Fruit fly (Drosophila melanogaster) whole organism, embryonic: Measurements from ENCODE around the gene CG3902.
A peak's percentile ranks its signal among the peaks of the same experiment; 100 is the strongest.

Source experiments
- Abd-B ChIP-seq: fragments of 200-800 bp; sonication (Bioruptor generic); optimal IDR thresholded peaks from 2 replicates; lab custom pipeline; 2018; ENCODE audit warnings: missing biosample characterization, mild to moderate bottlenecking, missing genetic modification characterization, moderate library complexity
- Antp ChIP-seq: fragments of 200-800 bp; sonication (Bioruptor generic); optimal IDR thresholded peaks from 3 replicates; lab custom pipeline; 2016; ENCODE audit warnings: missing biosample characterization, missing genetic modification characterization
- Atf6 ChIP-seq: fragments of 200-800 bp; sonication (Bioruptor generic); IDR thresholded peaks from 2 replicates; pipeline ENCODE4 v1.3.6; 2022; ENCODE audit warnings: missing biosample characterization, missing genetic modification characterization
- Bgb ChIP-seq: fragments of 200-800 bp; sonication (Bioruptor generic); IDR thresholded peaks from 2 replicates; pipeline ENCODE4 v1.3.6; 2022; ENCODE audit warnings: missing biosample characterization, missing genetic modification characterization; ENCODE audit not compliant: partially characterized antibody
- C15 ChIP-seq: fragments of 200-800 bp; sonication (Bioruptor generic); IDR thresholded peaks from 3 replicates; pipeline ENCODE4 v1.3.6; 2022; ENCODE audit warnings: missing biosample characterization, missing genetic modification characterization
- CG10147 ChIP-seq: fragments of 200-800 bp; sonication (Bioruptor generic); optimal IDR thresholded peaks from 2 replicates; lab custom pipeline; 2019; ENCODE audit warnings: missing biosample characterization, mild to moderate bottlenecking, missing genetic modification characterization, moderate library complexity
- CG12219 ChIP-seq: fragments of 200-800 bp; sonication (Bioruptor generic); optimal IDR thresholded peaks from 3 replicates; lab custom pipeline; 2018; ENCODE audit warnings: missing biosample characterization, mild to moderate bottlenecking, missing genetic modification characterization
- CG12299 ChIP-seq: fragments of 200-800 bp; sonication (Bioruptor generic); optimal IDR thresholded peaks from 2 replicates; lab custom pipeline; 2018; ENCODE audit warnings: missing biosample characterization, mild to moderate bottlenecking, missing genetic modification characterization
- CG12659 ChIP-seq: fragments of 200-800 bp; sonication (Bioruptor generic); optimal IDR thresholded peaks from 3 replicates; lab custom pipeline; 2017; ENCODE audit warnings: mild to moderate bottlenecking, missing biosample characterization, missing genetic modification reagents, missing genetic modification characterization
- CG14050 ChIP-seq: fragments of 200-800 bp; sonication (Bioruptor generic); IDR thresholded peaks from 3 replicates; pipeline ENCODE4 v1.3.6; 2022; ENCODE audit warnings: missing biosample characterization, missing genetic modification characterization
- CG15011 ChIP-seq: fragments of 200-800 bp; sonication (Bioruptor generic); optimal IDR thresholded peaks from 3 replicates; lab custom pipeline; 2018; ENCODE audit warnings: missing biosample characterization, mild to moderate bottlenecking, missing genetic modification characterization
- CG1602 ChIP-seq: fragments of 200-800 bp; sonication (Bioruptor generic); optimal IDR thresholded peaks from 3 replicates; lab custom pipeline; 2016; ENCODE audit warnings: missing biosample characterization, missing genetic modification characterization
- CG16779 ChIP-seq: fragments of 200-800 bp; sonication (Bioruptor generic); IDR thresholded peaks from 2 replicates; pipeline ENCODE4 v1.3.6; 2022; ENCODE audit warnings: missing biosample characterization, missing genetic modification characterization
- CG17328 ChIP-seq: fragments of 200-800 bp; sonication (Bioruptor generic); IDR thresholded peaks from 2 replicates; pipeline ENCODE4 v1.3.6; 2022; ENCODE audit warnings: missing biosample characterization, missing genetic modification characterization
- CG3065 ChIP-seq: fragments of 200-800 bp; sonication (Bioruptor generic); optimal IDR thresholded peaks from 2 replicates; lab custom pipeline; 2016; ENCODE audit warnings: missing biosample characterization, missing genetic modification characterization
- CG5245 ChIP-seq: fragments of 200-800 bp; sonication (Bioruptor generic); optimal IDR thresholded peaks from 3 replicates; lab custom pipeline; 2016; ENCODE audit warnings: missing biosample characterization, missing genetic modification characterization
- CG5953 ChIP-seq: fragments of 200-800 bp; sonication (Bioruptor generic); IDR thresholded peaks from 2 replicates; pipeline ENCODE4 v1.3.6; 2022; ENCODE audit warnings: missing biosample characterization, missing genetic modification characterization
- CG6254 ChIP-seq: fragments of 200-800 bp; sonication (Bioruptor generic); optimal IDR thresholded peaks from 3 replicates; lab custom pipeline; 2017; ENCODE audit warnings: mild to moderate bottlenecking, missing biosample characterization, missing genetic modification reagents, missing genetic modification characterization
- CG6272 ChIP-seq: fragments of 200-800 bp; sonication (Bioruptor generic); IDR thresholded peaks from 2 replicates; pipeline ENCODE4 v1.3.6; 2022; ENCODE audit warnings: missing biosample characterization, missing genetic modification characterization
- CG6654 ChIP-seq: fragments of 200-800 bp; sonication (Bioruptor generic); optimal IDR thresholded peaks from 2 replicates; lab custom pipeline; 2017; ENCODE audit warnings: missing biosample characterization, mild to moderate bottlenecking, missing genetic modification characterization
- CG7745 ChIP-seq: fragments of 200-800 bp; sonication (Bioruptor generic); optimal IDR thresholded peaks from 2 replicates; lab custom pipeline; 2018; ENCODE audit warnings: missing biosample characterization, mild to moderate bottlenecking, missing genetic modification characterization, moderate library complexity
- Dip2 ChIP-seq: fragments of 200-800 bp; sonication (Bioruptor generic); IDR thresholded peaks from 2 replicates; pipeline ENCODE4 v1.3.6; 2022; ENCODE audit warnings: missing biosample characterization, missing genetic modification characterization
- Dp ChIP-seq: fragments of 200-800 bp; sonication (Bioruptor generic); optimal IDR thresholded peaks from 2 replicates; lab custom pipeline; 2018; ENCODE audit warnings: missing biosample characterization, mild to moderate bottlenecking, missing genetic modification characterization, moderate library complexity
- Dref ChIP-seq: fragments of 200-800 bp; sonication (Bioruptor generic); IDR thresholded peaks from 2 replicates; pipeline ENCODE4 v1.3.6; 2022; ENCODE audit warnings: missing biosample characterization, missing genetic modification characterization
- E2f2 ChIP-seq: fragments of 200-800 bp; sonication (Bioruptor generic); IDR thresholded peaks from 2 replicates; pipeline ENCODE4 v1.3.6; 2022; ENCODE audit warnings: missing biosample characterization, missing genetic modification characterization
- Gug ChIP-seq: fragments of 200-800 bp; sonication (Bioruptor generic); IDR thresholded peaks from 4 replicates; pipeline ENCODE4 v1.3.6; 2022; ENCODE audit warnings: missing biosample characterization, missing genetic modification characterization
- H15 ChIP-seq: fragments of 200-800 bp; sonication (Bioruptor generic); IDR thresholded peaks from 3 replicates; pipeline ENCODE4 v1.3.6; 2022; ENCODE audit warnings: missing biosample characterization, missing genetic modification characterization
- Hmr ChIP-seq: fragments of 200-800 bp; sonication (Bioruptor generic); optimal IDR thresholded peaks from 3 replicates; lab custom pipeline; 2017; ENCODE audit warnings: mild to moderate bottlenecking, missing biosample characterization, missing genetic modification reagents, missing genetic modification characterization
- Hmx ChIP-seq: fragments of 200-800 bp; sonication (Bioruptor generic); optimal IDR thresholded peaks from 2 replicates; lab custom pipeline; 2016; ENCODE audit warnings: missing biosample characterization, missing genetic modification characterization
- Mrtf ChIP-seq: fragments of 200-800 bp; sonication (Bioruptor generic); IDR thresholded peaks from 3 replicates; pipeline ENCODE4 v1.3.6; 2022; ENCODE audit warnings: missing biosample characterization, missing genetic modification characterization
- NK7.1 ChIP-seq: fragments of 200-800 bp; sonication (Bioruptor generic); optimal IDR thresholded peaks from 3 replicates; lab custom pipeline; 2016; ENCODE audit warnings: missing biosample characterization, missing genetic modification characterization
- Pdp1 ChIP-seq, 2 experiments: fragments of 200-800 bp; sonication (Bioruptor generic); optimal IDR thresholded peaks; 3 replicates each; lab custom pipeline; 2016; ENCODE audit warnings: missing biosample characterization in 2 of 2, missing genetic modification characterization in 2 of 2, mild to moderate bottlenecking in 1 of 2, moderate library complexity in 1 of 2
- Sox102F ChIP-seq: fragments of 200-800 bp; sonication (Bioruptor generic); optimal IDR thresholded peaks from 2 replicates; lab custom pipeline; 2018; ENCODE audit warnings: missing biosample characterization, mild to moderate bottlenecking, missing genetic modification characterization, moderate library complexity
- Stat92E ChIP-seq, 3 experiments: fragments of >200 bp in 2 of 3; fragments of 200-800 bp in 1 of 3; sonication (Bioruptor generic) in 1 of 3; optimal IDR thresholded peaks; 2 replicates each; lab custom pipeline; 2017 to 2019; ENCODE audit warnings: missing biosample characterization in 3 of 3, missing genetic modification characterization in 3 of 3, mild to moderate bottlenecking in 1 of 3, moderate library complexity in 1 of 3
- Xbp1 ChIP-seq: fragments of 200-800 bp; sonication (Bioruptor generic); optimal IDR thresholded peaks from 3 replicates; lab custom pipeline; 2016; ENCODE audit warnings: missing biosample characterization, mild to moderate bottlenecking, missing genetic modification characterization
- amos ChIP-seq: fragments of 200-800 bp; sonication (Bioruptor generic); IDR thresholded peaks from 2 replicates; pipeline ENCODE4 v1.3.6; 2022; ENCODE audit warnings: missing biosample characterization, missing genetic modification characterization; ENCODE audit not compliant: partially characterized antibody
- aop ChIP-seq: fragments of 200-800 bp; sonication (Bioruptor generic); IDR thresholded peaks from 2 replicates; pipeline ENCODE4 v1.3.6; 2022; ENCODE audit warnings: missing biosample characterization, missing genetic modification characterization
- bowl ChIP-seq: fragments of 200-800 bp; sonication (Bioruptor generic); IDR thresholded peaks from 2 replicates; pipeline ENCODE4 v1.3.6; 2022; ENCODE audit warnings: missing biosample characterization, missing genetic modification characterization
- cg ChIP-seq: fragments of 200-800 bp; sonication (Bioruptor generic); optimal IDR thresholded peaks from 3 replicates; lab custom pipeline; 2019; ENCODE audit warnings: missing biosample characterization, mild to moderate bottlenecking, missing genetic modification characterization, moderate library complexity
- crc ChIP-seq: fragments of 200-800 bp; sonication (Bioruptor generic); optimal IDR thresholded peaks from 2 replicates; lab custom pipeline; 2016; ENCODE audit warnings: missing biosample characterization, missing genetic modification characterization
- fru ChIP-seq: fragments of >200 bp; optimal IDR thresholded peaks from 2 replicates; lab custom pipeline; 2017
- inv ChIP-seq: fragments of 200-800 bp; sonication (Bioruptor generic); IDR thresholded peaks from 2 replicates; pipeline ENCODE4 v1.3.6; 2022; ENCODE audit warnings: missing biosample characterization, missing genetic modification characterization; ENCODE audit not compliant: partially characterized antibody
- lbe ChIP-seq: fragments of 200-800 bp; sonication (Bioruptor generic); optimal IDR thresholded peaks from 2 replicates; lab custom pipeline; 2016; ENCODE audit warnings: missing biosample characterization, mild to moderate bottlenecking, missing genetic modification characterization
- lov ChIP-seq, 2 experiments: fragments of 200-800 bp in 1 of 2; fragments of >200 bp in 1 of 2; sonication (Bioruptor generic) in 1 of 2; IDR thresholded peaks in 1 of 2; optimal IDR thresholded peaks in 1 of 2; 2 replicates in 1 of 2; 3 replicates in 1 of 2; pipeline versions ENCODE4 v1.3.6 to Lab custom; 2017 to 2022; ENCODE audit warnings: missing biosample characterization in 1 of 2, missing genetic modification characterization in 1 of 2
- maf-S ChIP-seq: fragments of 200-800 bp; sonication (Bioruptor generic); optimal IDR thresholded peaks from 2 replicates; lab custom pipeline; 2016; ENCODE audit warnings: missing biosample characterization, missing genetic modification characterization
- row ChIP-seq: fragments of 200-800 bp; sonication (Bioruptor generic); IDR thresholded peaks from 3 replicates; pipeline ENCODE4 v1.3.6; 2022; ENCODE audit warnings: missing biosample characterization, missing genetic modification characterization
- scrt ChIP-seq: fragments of 200-800 bp; sonication (Bioruptor generic); optimal IDR thresholded peaks from 2 replicates; lab custom pipeline; 2018; ENCODE audit warnings: missing biosample characterization, mild to moderate bottlenecking, missing genetic modification characterization, moderate library complexity
- twi ChIP-seq: fragments of 200-800 bp; optimal IDR thresholded peaks from 2 replicates; lab custom pipeline; 2019; ENCODE audit warnings: missing biosample characterization, mild to moderate bottlenecking, missing genetic modification characterization, moderate library complexity
- unpg ChIP-seq: fragments of 200-800 bp; sonication (Bioruptor generic); optimal IDR thresholded peaks from 3 replicates; lab custom pipeline; 2018; ENCODE audit warnings: missing biosample characterization, mild to moderate bottlenecking, missing genetic modification characterization, moderate library complexity
- vvl ChIP-seq: fragments of 200-800 bp; sonication (Bioruptor generic); IDR thresholded peaks from 2 replicates; pipeline ENCODE4 v1.3.6; 2022; ENCODE audit warnings: missing biosample characterization, missing genetic modification characterization

Gene CG3902

DNA sequence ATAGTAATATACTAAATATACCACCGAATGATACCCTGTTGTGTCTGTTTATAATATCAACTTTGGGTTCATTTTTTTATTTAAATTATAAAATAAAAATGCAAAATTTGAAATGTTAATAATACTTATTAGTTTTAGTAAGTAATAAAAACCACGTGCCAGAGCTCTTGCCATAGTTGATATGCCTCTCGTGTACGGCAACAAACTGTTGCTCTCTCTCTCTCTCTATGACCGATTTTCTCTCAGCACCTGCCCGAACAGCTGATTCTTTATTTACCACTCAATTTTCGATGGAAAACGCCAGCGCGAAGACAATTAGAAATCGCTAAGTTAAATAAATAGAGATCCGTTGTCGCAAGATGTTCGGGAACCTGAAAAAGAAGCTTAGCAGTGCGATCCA is 30.6 kb downstream of the CG3902 start, which contains the start of gene Dysb (continued):
- no peak for TF ChIP-seq Dip2 (GFP tag; lab: Robert Waterston, UW)
- TF ChIP-seq CG10147 (GFP tag; lab: Kevin White, UChicago) = peak; percentile 81
- TF ChIP-seq Xbp1 (GFP tag; lab: Kevin White, UChicago) = peak; percentile 89
- peak; percentile 42 for TF ChIP-seq crc (GFP tag; lab: Kevin White, UChicago)
- TF ChIP-seq CG6254 = peak; percentile 83
- TF ChIP-seq row (GFP tag; lab: Robert Waterston, UW) = peak; percentile 97
- peak; percentile 32; the same call in 1 of the 2 replicates for TF ChIP-seq Dref
- peak; percentile 92 for TF ChIP-seq CG16779 (GFP tag; lab: Robert Waterston, UW)
- no peak for TF ChIP-seq fru
- TF ChIP-seq Sox102F (GFP tag; lab: Kevin White, UChicago) = peak; percentile 89
- peak; percentile 64; the same call in 1 of the 2 replicates for TF ChIP-seq CG6272 (GFP tag; lab: Robert Waterston, UW)
- peak; percentile 68; the same call in 2 of the 3 replicates for TF ChIP-seq Mrtf (GFP tag; lab: Robert Waterston, UW)
- peak; percentile 24 for TF ChIP-seq CG7745
- TF ChIP-seq NK7.1 = peak; percentile 9
- TF ChIP-seq CG15011 (GFP tag; lab: Kevin White, UChicago) = peak; percentile 67
- TF ChIP-seq CG12219 = peak; percentile 77
- TF ChIP-seq CG17328 = peak; percentile 94
- no peak for TF ChIP-seq CG3065 (GFP tag; lab: Kevin White, UChicago)
- TF ChIP-seq CG12659 (GFP tag; lab: Kevin White, UChicago) = peak; percentile 91
- TF ChIP-seq Bgb (GFP tag; lab: Robert Waterston, UW) = no peak
- TF ChIP-seq Abd-B (GFP tag; lab: Kevin White, UChicago) = peak; percentile 70
- TF ChIP-seq amos (GFP tag; lab: Robert Waterston, UW) = no peak
- TF ChIP-seq lov (optimal IDR thresholded peaks at IDR 0.05; lab: Kevin White, UChicago) = no peak
- TF ChIP-seq lov (GFP tag; IDR thresholded peaks at IDR 0.05; lab: Robert Waterston, UW) = peak; percentile 83
- TF ChIP-seq CG6654 (GFP tag; lab: Kevin White, UChicago) = peak; percentile 38
- TF ChIP-seq Stat92E (GFP tag; optimal IDR thresholded peaks at IDR 0.05; lab: Kevin White, UChicago) = peak in 1 of 3 experiments; percentile 68
- peak; percentile 98 for TF ChIP-seq vvl (GFP tag; lab: Robert Waterston, UW)
- TF ChIP-seq Atf6 = peak; percentile 93
- peak; percentile 57 for TF ChIP-seq twi
- peak; percentile 91 for TF ChIP-seq CG5953 (GFP tag; lab: Robert Waterston, UW)
- TF ChIP-seq cg (GFP tag; lab: Kevin White, UChicago) = no peak
- peak; percentile 48 for TF ChIP-seq Antp (GFP tag; lab: Kevin White, UChicago)
- TF ChIP-seq inv = no peak
- peak; percentile 76 for TF ChIP-seq E2f2 (GFP tag; lab: Robert Waterston, UW)
- peak; percentile 93 for TF ChIP-seq scrt (GFP tag; lab: Kevin White, UChicago)
- TF ChIP-seq CG12299 (tag; lab: Kevin White, UChicago) = peak; percentile 86
- peak; percentile 78 for TF ChIP-seq bowl (GFP tag; lab: Robert Waterston, UW)
- TF ChIP-seq CG5245 (GFP tag; lab: Kevin White, UChicago) = peak; percentile 78
- TF ChIP-seq H15 (GFP tag; lab: Robert Waterston, UW) = peak; percentile 90
- TF ChIP-seq Gug = peak; percentile 90
- TF ChIP-seq unpg (GFP tag; lab: Kevin White, UChicago) = peak; percentile 92
- peak; percentile 74 for TF ChIP-seq aop (GFP tag; lab: Robert Waterston, UW)
- TF ChIP-seq Hmr (GFP tag; lab: Kevin White, UChicago) = peak; percentile 91
- peak; percentile 84 for TF ChIP-seq lbe (GFP tag; lab: Kevin White, UChicago)
- peak; percentile 78 for TF ChIP-seq CG1602 (GFP tag; lab: Kevin White, UChicago)
- peak; percentile 70; the same call in 1 of the 3 replicates for TF ChIP-seq C15
- peak; percentile 12 for TF ChIP-seq Dp (GFP tag; lab: Kevin White, UChicago)
- TF ChIP-seq Pdp1 (GFP tag; optimal IDR thresholded peaks at IDR 0.05; lab: Kevin White, UChicago) = peak; percentile 49 to 61
- peak; percentile 27 for TF ChIP-seq maf-S (GFP tag; lab: Kevin White, UChicago)
- TF ChIP-seq Hmx (GFP tag; lab: Kevin White, UChicago) = peak; percentile 23
- TF ChIP-seq CG14050 (GFP tag; lab: Robert Waterston, UW) = peak; percentile 88
